In the genomic region with DNA sequence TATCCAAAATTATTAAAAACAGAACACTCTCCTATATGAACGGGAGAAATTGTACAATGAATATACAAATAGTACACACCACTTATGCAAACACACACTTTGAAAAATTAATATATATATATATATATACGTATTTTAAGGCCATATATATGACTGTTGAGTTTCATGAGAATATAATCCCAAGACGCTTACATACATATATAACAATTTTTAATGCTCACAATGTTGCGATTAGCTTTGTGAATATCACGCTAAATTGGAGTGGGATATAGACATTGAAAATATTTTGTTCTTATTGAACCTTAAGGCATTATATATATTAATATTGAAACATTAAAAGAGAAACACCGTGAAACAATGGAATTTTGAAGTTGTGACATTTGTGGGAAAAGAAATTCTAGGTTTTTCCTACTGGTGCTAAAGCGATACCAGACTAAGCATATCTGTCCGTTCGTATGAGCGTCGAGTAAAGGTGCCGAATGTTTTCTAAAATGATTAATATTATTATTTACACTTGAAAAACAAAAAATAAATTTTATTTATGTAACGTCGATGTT, we compare ENCODE assay signal across 1 fruit fly cellular context.
TF ChIP-seq lines count a peak whose summit lies in the region.

4E-T (minus strand) TSS at position 300 of the 557 bp plus-strand sequence.

TF ChIP-seq in whole organism, embryonic, 481 proteins besides CTCF, POLR2A, EP300 and RAD21 (continued from another document):
- peak; percentile 56 for TF ChIP-seq sens (GFP tag; lab: Kevin White, UChicago)
- TF ChIP-seq CG1647 (GFP tag; optimal IDR thresholded peaks at IDR 0.05; lab: Kevin White, UChicago), result no peak
- TF ChIP-seq BEAF-32 (GFP tag; optimal IDR thresholded peaks at IDR 0.05; lab: Kevin White, UChicago), result peak; percentile 21
- TF ChIP-seq Elba2 (GFP tag; optimal IDR thresholded peaks at IDR 0.05; lab: Kevin White, UChicago), result peak; percentile 30
- no peak for TF ChIP-seq CG34376 (GFP tag; optimal IDR thresholded peaks at IDR 0.05; lab: Kevin White, UChicago)
- TF ChIP-seq Ets97D (GFP tag; optimal IDR thresholded peaks at IDR 0.05; lab: Kevin White, UChicago), result peak; percentile 2
- TF ChIP-seq row (GFP tag; IDR thresholded peaks at IDR 0.05; lab: Robert Waterston, UW), result peak; percentile 88
- no peak for TF ChIP-seq hbn (GFP tag; IDR thresholded peaks at IDR 0.05; lab: Robert Waterston, UW; ENCODE audit: partially characterized antibody)
- TF ChIP-seq Adf1 (GFP tag; IDR thresholded peaks at IDR 0.05; lab: Robert Waterston, UW), result no peak
- peak; percentile 11; the same call in 1 of the 2 replicates for TF ChIP-seq MBD-R2 (GFP tag; IDR thresholded peaks at IDR 0.05; lab: Robert Waterston, UW)
- TF ChIP-seq CG33213 (GFP tag; optimal IDR thresholded peaks at IDR 0.05; lab: Kevin White, UChicago), result no peak
- TF ChIP-seq Mad (GFP tag; optimal IDR thresholded peaks at IDR 0.05; lab: Kevin White, UChicago), result no peak
- peak; percentile 91 for TF ChIP-seq CG11723 (GFP tag; optimal IDR thresholded peaks at IDR 0.05; lab: Kevin White, UChicago)
- no peak for TF ChIP-seq gro (GFP tag; optimal IDR thresholded peaks at IDR 0.05; lab: Kevin White, UChicago)
- peak; percentile 96 for TF ChIP-seq pfk (GFP tag; optimal IDR thresholded peaks at IDR 0.05; lab: Kevin White, UChicago)
- TF ChIP-seq CG7556 (GFP tag; optimal IDR thresholded peaks at IDR 0.05; lab: Kevin White, UChicago), result no peak
- TF ChIP-seq CG7357 (GFP tag; IDR thresholded peaks at IDR 0.05; lab: Robert Waterston, UW), result peak; percentile 92
- no peak for TF ChIP-seq nerfin-1 (tag; optimal IDR thresholded peaks at IDR 0.05; lab: Kevin White, UChicago)
- no peak for TF ChIP-seq BtbVII (GFP tag; optimal IDR thresholded peaks at IDR 0.05; lab: Kevin White, UChicago)
- TF ChIP-seq CG30431 (GFP tag; optimal IDR thresholded peaks at IDR 0.05; lab: Kevin White, UChicago), result no peak
- TF ChIP-seq MESR4 (GFP tag; optimal IDR thresholded peaks at IDR 0.05; lab: Kevin White, UChicago), result peak; percentile 76
- no peak for TF ChIP-seq CG14667 (GFP tag; IDR thresholded peaks at IDR 0.05; lab: Robert Waterston, UW)
- peak; percentile 5 for TF ChIP-seq D19A (tag; optimal IDR thresholded peaks at IDR 0.05; lab: Kevin White, UChicago)
- peak; percentile 98 for TF ChIP-seq ssp (GFP tag; IDR thresholded peaks at IDR 0.05; lab: Robert Waterston, UW)
- TF ChIP-seq CG7963 (GFP tag; IDR thresholded peaks at IDR 0.05; lab: Robert Waterston, UW; ENCODE audit: partially characterized antibody), result no peak
- peak; percentile 99 for TF ChIP-seq CG1603 (tag; optimal IDR thresholded peaks at IDR 0.05; lab: Kevin White, UChicago)
- TF ChIP-seq CG17568 (GFP tag; optimal IDR thresholded peaks at IDR 0.05; lab: Kevin White, UChicago), result no peak
- TF ChIP-seq pho (GFP tag; optimal IDR thresholded peaks at IDR 0.05; lab: Kevin White, UChicago), result no peak
- TF ChIP-seq yki (optimal IDR thresholded peaks at IDR 0.05; lab: Kevin White, UChicago), result no peak
- TF ChIP-seq CG3995 (GFP tag; optimal IDR thresholded peaks at IDR 0.05; lab: Kevin White, UChicago), result peak; percentile 37
- TF ChIP-seq CG2116 (GFP tag; optimal IDR thresholded peaks at IDR 0.05; lab: Kevin White, UChicago), result no peak
- TF ChIP-seq CG30020 (tag; optimal IDR thresholded peaks at IDR 0.05; lab: Kevin White, UChicago), result peak; percentile 100
- TF ChIP-seq pzg (GFP tag; optimal IDR thresholded peaks at IDR 0.05; lab: Kevin White, UChicago), result peak; percentile 48
- TF ChIP-seq CG9437 (GFP tag; optimal IDR thresholded peaks at IDR 0.05; lab: Kevin White, UChicago), result no peak
- TF ChIP-seq Dip3 (GFP tag; optimal IDR thresholded peaks at IDR 0.05; lab: Kevin White, UChicago), result no peak
- no peak for TF ChIP-seq CG17912 (GFP tag; optimal IDR thresholded peaks at IDR 0.05; lab: Kevin White, UChicago)
